Worm (Caenorhabditis elegans): ENCODE measurements around the gene str-158.

Gene str-158

ce11 chrIV:4917774-4918173 lies at the start of gene str-158:
str-158 (plus strand) TSS chrIV:4918074.
- no peak for TF ChIP-seq pax-1 (tag; optimal IDR thresholded peaks at IDR 0.05)
- TF ChIP-seq ceh-6 (GFP tag; optimal IDR thresholded peaks at IDR 0.05): no peak
- TF ChIP-seq ceh-31 (tag; optimal IDR thresholded peaks at IDR 0.05): no peak
- no peak for TF ChIP-seq ceh-48 (tag; optimal IDR thresholded peaks at IDR 0.05)
- no peak for TF ChIP-seq ceh-9 (tag; optimal IDR thresholded peaks at IDR 0.05)
- no peak for TF ChIP-seq nhr-232 (tag; optimal IDR thresholded peaks at IDR 0.05)
- no peak for TF ChIP-seq tbx-7 (tag; optimal IDR thresholded peaks at IDR 0.05)
- TF ChIP-seq C38D4.7 (GFP tag; optimal IDR thresholded peaks at IDR 0.05): no peak
- no peak for TF ChIP-seq elt-2 (tag; optimal IDR thresholded peaks at IDR 0.05)
- no peak for TF ChIP-seq lin-11 (tag; optimal IDR thresholded peaks at IDR 0.05)
- TF ChIP-seq gmeb-2 (tag; optimal IDR thresholded peaks at IDR 0.05): no peak
- no peak for TF ChIP-seq dmd-4 (tag; optimal IDR thresholded peaks at IDR 0.05; ENCODE audit: borderline replicate concordance)

- TF ChIP-seq hlh-30 (tag; optimal IDR thresholded peaks at IDR 0.05; ENCODE audit: insufficient read depth) (no peak), che-1 (tag; optimal IDR thresholded peaks at IDR 0.05) (no peak), ceh-30 (tag; optimal IDR thresholded peaks at IDR 0.05) (no peak), nhr-11 (tag; optimal IDR thresholded peaks at IDR 0.05) (no peak), npax-4 (tag; optimal IDR thresholded peaks at IDR 0.05) (no peak), unc-42 (tag; optimal IDR thresholded peaks at IDR 0.05) (no peak), rnt-1 (tag; optimal IDR thresholded peaks at IDR 0.05) (no peak), pag-3 (tag; optimal IDR thresholded peaks at IDR 0.05; ENCODE audit: borderline replicate concordance) (no peak), unc-86 (tag; optimal IDR thresholded peaks at IDR 0.05) (no peak), pqm-1 (tag; optimal IDR thresholded peaks at IDR 0.05) (no peak), odd-2 (tag; optimal IDR thresholded peaks at IDR 0.05) (no peak), ceh-2 (tag; optimal IDR thresholded peaks at IDR 0.05) (no peak), F13H6.1 (tag; optimal IDR thresholded peaks at IDR 0.05) (no peak)
Observed at ce11 chrIV:4870546-4870945, 47.3 kb upstream of the str-158 start, which contains the start of gene str-175. str-175 (minus strand) TSS chrIV:4870646.

- no peak for TF ChIP-seq odd-2 (tag; optimal IDR thresholded peaks at IDR 0.05)
Observed at ce11 chrIV:4874603-4875002, 43.3 kb upstream of the str-158 start, which contains the start of gene str-174. str-174 (minus strand) TSS chrIV:4874703.

- no peak for TF ChIP-seq K09A11.1 (tag; optimal IDR thresholded peaks at IDR 0.05; ENCODE audit: insufficient read depth)
- no peak for TF ChIP-seq mec-3 (tag; optimal IDR thresholded peaks at IDR 0.05; ENCODE audit: borderline replicate concordance)
- TF ChIP-seq zip-5 (tag; optimal IDR thresholded peaks at IDR 0.05): no peak
- no peak for TF ChIP-seq pha-2 (tag; optimal IDR thresholded peaks at IDR 0.05)
- TF ChIP-seq ceh-18 (tag; optimal IDR thresholded peaks at IDR 0.05): no peak
- no peak for TF ChIP-seq ceh-48 (tag; optimal IDR thresholded peaks at IDR 0.05)
- no peak for TF ChIP-seq nhr-232 (tag; optimal IDR thresholded peaks at IDR 0.05)
- TF ChIP-seq pha-4 (tag; optimal IDR thresholded peaks at IDR 0.05): no peak
- TF ChIP-seq pqm-1 (tag; optimal IDR thresholded peaks at IDR 0.05): no peak
- no peak for TF ChIP-seq ceh-6 (GFP tag; optimal IDR thresholded peaks at IDR 0.05)
- TF ChIP-seq syd-9 (tag; optimal IDR thresholded peaks at IDR 0.05): no peak
- no peak for TF ChIP-seq ceh-2 (tag; optimal IDR thresholded peaks at IDR 0.05)
- TF ChIP-seq hlh-6 (tag; optimal IDR thresholded peaks at IDR 0.05): no peak
- no peak for TF ChIP-seq fkh-6 (tag; optimal IDR thresholded peaks at IDR 0.05)
- TF ChIP-seq ama-1 (optimal IDR thresholded peaks at IDR 0.05): no peak
Observed at ce11 chrIV:4877102-4877501, 40.8 kb upstream of the str-158 start, which contains the start of gene str-170. str-170 (plus strand) TSS chrIV:4877402.

DNA sequence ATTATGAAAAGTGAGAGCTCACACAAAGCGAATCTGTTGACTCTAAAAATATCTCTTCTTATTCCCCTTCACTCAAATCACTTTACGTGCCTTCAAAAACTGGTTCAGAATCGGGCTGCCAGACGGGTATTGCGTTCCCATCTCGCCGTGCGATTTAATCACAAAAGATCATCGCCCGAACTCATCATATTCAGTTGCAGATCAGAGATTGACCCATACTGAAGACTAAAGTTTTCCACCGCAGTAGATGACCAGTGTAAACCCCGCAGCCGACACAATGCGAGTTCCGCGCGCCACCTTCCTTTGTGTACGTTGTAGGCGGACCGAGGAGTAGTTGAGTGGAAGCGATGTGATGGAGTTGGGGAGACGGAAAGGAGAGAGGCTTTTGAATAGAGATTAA lies 37.2 kb upstream of the str-158 start:
- TF ChIP-seq unc-3 (GFP tag; conservative IDR thresholded peaks at IDR 0.05) (no peak), unc-3 (tag; optimal IDR thresholded peaks at IDR 0.05) (no peak), pat-9 (tag; optimal IDR thresholded peaks at IDR 0.05) (no peak), sox-4 (tag; optimal IDR thresholded peaks at IDR 0.05) (no peak), tbx-2 (tag; optimal IDR thresholded peaks at IDR 0.05) (no peak), hlh-13 (GFP tag; optimal IDR thresholded peaks at IDR 0.05) (no peak), Y22D7AL.16 (tag; optimal IDR thresholded peaks at IDR 0.05) (no peak), elt-4 (tag; optimal IDR thresholded peaks at IDR 0.05) (no peak), gmeb-2 (tag; optimal IDR thresholded peaks at IDR 0.05) (no peak), nfya-1 (tag; optimal IDR thresholded peaks at IDR 0.05) (no peak), odd-2 (tag; optimal IDR thresholded peaks at IDR 0.05) (no peak), nhr-11 (tag; optimal IDR thresholded peaks at IDR 0.05) (no peak), mec-3 (tag; optimal IDR thresholded peaks at IDR 0.05; ENCODE audit: borderline replicate concordance) (no peak), ref-2 (tag; optimal IDR thresholded peaks at IDR 0.05) (no peak), sdc-2 (tag; optimal IDR thresholded peaks at IDR 0.05) (no peak), eyg-1 (tag; optimal IDR thresholded peaks at IDR 0.05) (no peak), ceh-24 (tag; optimal IDR thresholded peaks at IDR 0.05) (no peak)

Measured in whole organism, late embryonic.